Worm (Caenorhabditis elegans) whole organism, L1 larva: Measurements from ENCODE around the gene nhr-78.

Experiments used
- lin-13 ChIP-seq: fragments of 150-350 bp; optimal IDR thresholded peaks from 2 replicates; lab custom pipeline; 2014; ENCODE audit warnings: missing biosample characterization, missing genetic modification reagents, missing genetic modification characterization
- lsy-2 ChIP-seq, 2 experiments: fragments of 150-350 bp; optimal IDR thresholded peaks; 2 replicates each; lab custom pipeline; 2014; ENCODE audit warnings: missing biosample characterization in 2 of 2, missing genetic modification characterization in 2 of 2
- sox-4 ChIP-seq: sonication (generic microtip); optimal IDR thresholded peaks from 2 replicates; lab custom pipeline; 2016; ENCODE audit warnings: missing genetic modification characterization, missing compliant biosample characterization
- unc-130 ChIP-seq: fragments of 150-350 bp; optimal IDR thresholded peaks from 2 replicates; lab custom pipeline; 2017; ENCODE audit warnings: missing biosample characterization, missing genetic modification characterization, inconsistent platforms

DNA sequence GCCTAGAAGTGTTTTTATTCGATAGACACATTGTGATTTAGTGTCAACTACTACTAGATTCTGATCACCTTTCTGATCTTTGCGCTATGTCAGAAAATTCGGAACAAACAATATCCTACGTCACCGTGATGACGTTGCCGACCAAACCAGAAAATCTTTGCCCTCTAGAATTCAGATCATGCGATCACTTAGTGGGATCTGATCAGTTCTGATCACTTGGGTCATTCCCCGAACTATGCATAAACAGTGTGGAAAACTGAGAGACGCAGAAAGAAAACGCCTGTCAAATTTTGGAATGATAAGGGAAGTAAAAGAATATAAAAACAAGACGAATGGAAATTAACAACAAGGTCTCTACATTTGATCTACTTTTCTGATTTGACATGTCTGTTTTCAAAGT, 16.9 kb upstream of the nhr-78 start, which contains the start of gene F15E6.3:
- TF ChIP-seq lin-13 (GFP tag; lab: Kevin White, UChicago) (no peak), unc-130 (peak; percentile 39), sox-4 (tag; lab: Kevin White, UChicago) (no peak), lsy-2 (tag; optimal IDR thresholded peaks at IDR 0.05; lab: Kevin White, UChicago) (peak in 1 of 2 experiments; percentile 42)
